Worm (Caenorhabditis elegans) whole organism, L4 larva: ENCODE data around the gene asp-1.
"Not testable (repeated sequence)": the region's sequence is repeated elsewhere in the genome, so short reads cannot be mapped to it uniquely, and the experiment has no call there.

Experiments used
- F44E2.7 ChIP-seq: fragments of 200-800 bp; sonication (Bioruptor generic); IDR thresholded peaks from 2 replicates; pipeline ENCODE4 v2.1.2; 2022; ENCODE audit warnings: missing genetic modification characterization, missing compliant biosample characterization
- T20F7.1 ChIP-seq: fragments of 200-800 bp; sonication (Bioruptor generic); optimal IDR thresholded peaks from 2 replicates; lab custom pipeline; 2018; ENCODE audit warnings: mild to moderate bottlenecking, missing genetic modification characterization, missing compliant biosample characterization
- T26A8.4 ChIP-seq: fragments of 200-800 bp; sonication (Bioruptor generic); IDR thresholded peaks from 2 replicates; pipeline ENCODE4 v1.3.6; 2022; ENCODE audit warnings: missing genetic modification characterization, missing compliant biosample characterization
- aha-1 ChIP-seq: fragments of 150-350 bp; peaks from one replicate; lab custom pipeline; 2014; ENCODE audit warnings: missing biosample characterization, missing genetic modification characterization
- aly-2 ChIP-seq: sonication (generic microtip); optimal IDR thresholded peaks from 2 replicates; lab custom pipeline; 2018; ENCODE audit warnings: missing biosample characterization, missing genetic modification characterization
- ceh-28 ChIP-seq: fragments of 150-350 bp; optimal IDR thresholded peaks from 2 replicates; lab custom pipeline; 2014; ENCODE audit warnings: missing biosample characterization, missing genetic modification reagents, missing genetic modification characterization
- ceh-32 ChIP-seq: sonication (generic microtip); optimal IDR thresholded peaks from 2 replicates; lab custom pipeline; 2016; ENCODE audit warnings: mild to moderate bottlenecking, missing genetic modification characterization, missing compliant biosample characterization; ENCODE audit not compliant: poor library complexity
- ceh-44 ChIP-seq: fragments of 200-800 bp; sonication (Bioruptor generic); IDR thresholded peaks from 2 replicates; pipeline ENCODE4 v1.3.6; 2022; ENCODE audit warnings: missing genetic modification reagents, missing genetic modification characterization, missing compliant biosample characterization
- dmd-6 ChIP-seq: fragments of 200-800 bp; sonication (Bioruptor generic); IDR thresholded peaks from 2 replicates; pipeline ENCODE4 v1.3.6; 2022; ENCODE audit warnings: missing genetic modification reagents, missing genetic modification characterization, missing compliant biosample characterization
- dve-1 ChIP-seq: sonication (generic microtip); optimal IDR thresholded peaks from 2 replicates; lab custom pipeline; 2017; ENCODE audit warnings: antibody characterized with exemption, mild to moderate bottlenecking, missing genetic modification characterization, missing compliant biosample characterization; ENCODE audit not compliant: insufficient read depth
- egl-27 ChIP-seq: sonication (generic microtip); optimal IDR thresholded peaks from 3 replicates; lab custom pipeline; 2017; ENCODE audit warnings: missing biosample characterization, missing genetic modification reagents, missing genetic modification characterization
- hif-1 ChIP-seq, 2 experiments: sonication (generic microtip); optimal IDR thresholded peaks; 2 replicates each; lab custom pipeline; 2016 to 2017; ENCODE audit warnings: missing compliant biosample characterization in 2 of 2, missing genetic modification characterization in 2 of 2, missing genetic modification reagents in 2 of 2, missing genotype in 2 of 2, mild to moderate bottlenecking in 1 of 2
- hmg-1.1 ChIP-seq: fragments of 200-800 bp; sonication (Bioruptor generic); IDR thresholded peaks from 2 replicates; pipeline ENCODE4 v1.3.6; 2022; ENCODE audit warnings: missing genetic modification reagents, missing genetic modification characterization, missing compliant biosample characterization
- lin-1 ChIP-seq: fragments of 200-800 bp; sonication (Bioruptor generic); IDR thresholded peaks from 2 replicates; pipeline ENCODE4 v1.3.6; 2022; ENCODE audit warnings: missing genetic modification reagents, missing genetic modification characterization, missing compliant biosample characterization
- lir-3 ChIP-seq: sonication (generic microtip); optimal IDR thresholded peaks from 2 replicates; lab custom pipeline; 2016; ENCODE audit warnings: mild to moderate bottlenecking, missing genetic modification characterization, missing compliant biosample characterization
- lsy-2 ChIP-seq, 2 experiments: fragments of 150-350 bp in 1 of 2; sonication (generic microtip) in 1 of 2; optimal IDR thresholded peaks; 2 replicates each; lab custom pipeline; 2014 to 2017; ENCODE audit warnings: missing biosample characterization in 2 of 2, missing genetic modification characterization in 2 of 2
- madf-9 ChIP-seq: fragments of 200-800 bp; sonication (Bioruptor generic); conservative IDR thresholded peaks from 2 replicates; pipeline ENCODE4 v1.3.6; 2022; ENCODE audit warnings: missing genetic modification reagents, missing genetic modification characterization, missing compliant biosample characterization
- mep-1 ChIP-seq: fragments of 150-350 bp; sonication (generic microtip); optimal IDR thresholded peaks from 3 replicates; lab custom pipeline; 2014; ENCODE audit warnings: missing biosample characterization, missing genetic modification characterization
- nhr-111 ChIP-seq: fragments of 200-800 bp; sonication (Bioruptor generic); optimal IDR thresholded peaks from 2 replicates; lab custom pipeline; 2018; ENCODE audit warnings: mild to moderate bottlenecking, missing genetic modification characterization, missing compliant biosample characterization
- nhr-25 ChIP-seq: sonication (generic microtip); optimal IDR thresholded peaks from 2 replicates; lab custom pipeline; 2017; ENCODE audit warnings: missing genetic modification characterization, mild to moderate bottlenecking, missing compliant biosample characterization, antibody characterized with exemption, moderate library complexity, borderline replicate concordance; ENCODE audit not compliant: insufficient read depth
- nhr-41 ChIP-seq: fragments of 200-800 bp; sonication (Bioruptor generic); IDR thresholded peaks from 2 replicates; pipeline ENCODE4 v1.3.6; 2022; ENCODE audit warnings: missing genetic modification reagents, missing genetic modification characterization, missing compliant biosample characterization
- nhr-48 ChIP-seq: sonication (generic microtip); optimal IDR thresholded peaks from 2 replicates; lab custom pipeline; 2016; ENCODE audit warnings: mild to moderate bottlenecking, missing genetic modification characterization, missing compliant biosample characterization
- sdz-12 ChIP-seq: fragments of 200-800 bp; sonication (Bioruptor generic); optimal IDR thresholded peaks from 2 replicates; lab custom pipeline; 2018; ENCODE audit warnings: mild to moderate bottlenecking, missing genetic modification characterization, missing compliant biosample characterization
- set-16 ChIP-seq: fragments of 200-800 bp; sonication (Bioruptor generic); IDR thresholded peaks from 2 replicates; pipeline ENCODE4 v1.3.6; 2022; ENCODE audit warnings: missing genetic modification reagents, missing genetic modification characterization, missing compliant biosample characterization
- spr-3 ChIP-seq: fragments of 200-800 bp; sonication (Bioruptor generic); optimal IDR thresholded peaks from 2 replicates; lab custom pipeline; 2018; ENCODE audit warnings: mild to moderate bottlenecking, missing genetic modification characterization, missing compliant biosample characterization
- unc-62 ChIP-seq, 3 experiments: fragments of 150-350 bp in 1 of 3; sonication (generic microtip); optimal IDR thresholded peaks in 2 of 3; peaks in 1 of 3; 1 replicate in 1 of 3; 2 replicates in 2 of 3; lab custom pipeline; 2014 to 2017; ENCODE audit warnings: missing biosample characterization in 3 of 3, missing genetic modification characterization in 3 of 3, missing genetic modification reagents in 3 of 3, missing genotype in 1 of 3
- ztf-11 ChIP-seq: fragments of 150-350 bp; optimal IDR thresholded peaks from 2 replicates; lab custom pipeline; 2014; ENCODE audit warnings: missing biosample characterization, missing genetic modification characterization

The asp-1 gene

ce11 chrV:19024683-19025082 is 25.9 kb downstream of the asp-1 start, which contains the start of gene Y39B6A.29:
TSS of gene Y39B6A.29 (minus strand) at chrV:19024783.
- TF ChIP-seq T26A8.4 (GFP tag; lab: Robert Waterston, UW): no peak
- no peak for TF ChIP-seq hif-1 (tag; optimal IDR thresholded peaks at IDR 0.05; lab: Kevin White, UChicago)
- TF ChIP-seq nhr-25 (tag; lab: Kevin White, UChicago): no peak

DNA sequence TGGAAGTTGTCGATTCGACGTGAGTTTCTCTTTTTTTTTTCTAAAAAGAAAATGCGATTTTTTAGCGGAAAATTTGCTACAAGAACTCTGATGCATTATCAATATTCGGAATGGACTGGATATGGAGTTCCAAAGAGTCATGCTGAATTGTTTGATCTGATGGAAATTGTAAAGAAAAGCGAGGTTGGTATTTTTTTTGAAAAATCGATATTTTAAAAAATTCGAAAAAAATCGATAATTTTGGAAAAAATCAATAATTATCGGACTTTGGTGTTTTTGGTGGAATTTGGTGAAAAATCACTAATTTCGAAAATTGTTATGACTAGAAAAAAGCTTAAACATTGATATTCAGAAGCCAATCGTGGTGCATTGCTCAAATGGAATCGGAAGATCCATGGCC is 31.3 kb downstream of the asp-1 start:
- TF ChIP-seq madf-9 (GFP tag; lab: Robert Waterston, UW): no peak
- peak; percentile 68 for TF ChIP-seq aha-1 (tag; lab: Kevin White, UChicago)
- TF ChIP-seq sdz-12 (GFP tag; lab: Kevin White, UChicago): no peak
- TF ChIP-seq ceh-28 (tag; lab: Kevin White, UChicago): peak; percentile 85
- no peak for TF ChIP-seq set-16
- no peak for TF ChIP-seq T20F7.1 (GFP tag; lab: Kevin White, UChicago)
- TF ChIP-seq spr-3 (GFP tag; lab: Kevin White, UChicago): no peak

DNA sequence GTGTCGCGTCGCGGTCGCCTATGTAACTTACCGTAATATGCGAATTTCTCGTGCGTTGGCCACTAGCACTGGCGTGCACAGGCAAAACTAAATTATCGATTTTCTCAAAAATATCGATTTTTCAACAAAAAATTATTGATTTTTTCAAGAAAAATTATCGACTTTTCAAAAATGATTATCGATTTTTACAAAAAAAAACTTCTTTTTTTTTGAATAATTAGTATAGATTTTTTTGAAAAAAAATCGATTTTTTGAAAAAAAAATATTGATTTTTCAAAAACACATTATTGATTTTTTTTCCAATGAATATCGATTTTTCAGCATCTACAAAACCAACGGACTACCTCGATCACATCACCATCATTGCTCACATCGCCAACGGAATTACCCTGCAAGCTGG is 35.6 kb downstream of the asp-1 start:
- peak; percentile 65 for TF ChIP-seq ceh-28 (tag; lab: Kevin White, UChicago)

DNA sequence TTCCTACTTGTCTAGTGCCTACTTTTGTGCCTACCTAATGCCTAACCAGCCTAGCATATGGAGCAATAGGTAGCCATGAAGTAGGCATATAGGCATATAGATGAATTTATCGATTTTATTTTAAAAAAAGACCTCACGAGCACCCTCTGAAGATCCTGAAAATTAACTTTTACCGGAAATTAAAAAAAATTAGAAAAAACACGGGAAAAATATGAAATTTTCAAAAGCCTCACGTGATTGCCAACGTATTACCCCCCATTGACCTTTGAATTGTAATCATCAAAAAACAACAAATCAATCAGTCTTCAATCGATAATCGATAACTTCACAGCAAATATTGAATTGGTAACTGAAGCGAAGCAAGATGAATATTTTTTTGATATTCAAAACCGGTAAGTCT is 36.3 kb downstream of the asp-1 start, which contains the start of gene Y39B6A.30:
Y39B6A.30 (plus strand) TSS at position 301 of the 400 bp plus-strand sequence.
- TF ChIP-seq lsy-2 (tag; optimal IDR thresholded peaks at IDR 0.05; lab: Kevin White, UChicago); egl-27 (tag; lab: Kevin White, UChicago); nhr-41 (GFP tag; lab: Robert Waterston, UW): not testable (repeated sequence)

DNA sequence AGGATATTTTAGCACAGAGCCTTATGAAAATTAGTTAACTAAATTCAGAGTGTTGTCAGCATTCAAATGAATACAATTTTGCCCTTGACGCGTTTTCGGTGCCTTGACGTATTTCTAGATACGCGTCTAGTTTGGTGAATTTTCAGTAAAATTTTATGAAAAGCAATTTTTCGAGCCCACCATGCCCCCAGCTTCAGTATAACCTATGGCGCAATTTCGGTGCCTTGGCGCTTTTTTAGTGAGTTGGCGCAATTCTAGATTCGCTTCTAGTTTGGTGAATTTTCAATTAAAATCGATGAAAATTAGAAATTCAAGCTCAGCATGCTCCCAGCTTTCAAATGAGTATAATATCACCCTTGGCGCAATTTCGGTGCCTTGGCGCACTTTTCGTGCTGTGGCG is 37.3 kb downstream of the asp-1 start:
- no peak for TF ChIP-seq dve-1
- no peak for TF ChIP-seq F44E2.7 (GFP tag; lab: Robert Waterston, UW)
- TF ChIP-seq mep-1 (tag; lab: Kevin White, UChicago): no peak
- TF ChIP-seq aha-1 (tag; lab: Kevin White, UChicago): peak; percentile 28
- TF ChIP-seq egl-27 (tag; lab: Kevin White, UChicago): no peak
- peak in 1 of 2 experiments; percentile 92 for TF ChIP-seq unc-62 (GFP tag; optimal IDR thresholded peaks at IDR 0.05 in 1 of 2; lab: Kevin White, UChicago)
- no peak for TF ChIP-seq unc-62 (tag; optimal IDR thresholded peaks at IDR 0.05; lab: Kevin White, UChicago)
- TF ChIP-seq nhr-111 (GFP tag; lab: Kevin White, UChicago): no peak
- TF ChIP-seq aly-2 (tag; lab: Kevin White, UChicago): no peak
- no peak for TF ChIP-seq ztf-11 (tag; lab: Kevin White, UChicago)
- TF ChIP-seq ceh-44 (GFP tag; lab: Robert Waterston, UW): no peak

DNA sequence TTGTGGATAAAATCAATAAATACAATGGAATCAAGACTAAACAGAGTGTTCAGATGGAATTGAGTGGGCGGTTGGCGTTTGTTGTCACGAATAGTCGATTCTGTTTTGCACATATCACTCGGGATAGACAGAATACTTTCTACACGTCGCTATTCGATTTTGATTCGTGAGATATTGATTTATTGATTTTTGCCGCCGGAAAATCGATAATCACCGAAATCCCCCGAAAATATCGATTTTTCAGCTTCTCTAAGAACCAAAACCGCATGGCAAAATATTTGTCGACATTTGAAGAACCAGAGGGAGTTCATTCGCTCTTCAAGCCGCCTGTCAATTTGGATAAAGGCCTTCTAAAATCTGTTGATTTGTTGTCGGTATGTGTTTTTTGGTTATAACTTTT is 40.1 kb downstream of the asp-1 start:
- TF ChIP-seq mep-1 (tag; lab: Kevin White, UChicago): no peak
- TF ChIP-seq lir-3: no peak
- TF ChIP-seq hmg-1.1 (GFP tag; lab: Robert Waterston, UW): no peak
- TF ChIP-seq nhr-48 (tag; lab: Kevin White, UChicago): no peak
- TF ChIP-seq dmd-6 (GFP tag; lab: Robert Waterston, UW): no peak
- TF ChIP-seq ceh-28 (tag; lab: Kevin White, UChicago): peak; percentile 97
- TF ChIP-seq aly-2 (tag; lab: Kevin White, UChicago): no peak
- no peak for TF ChIP-seq ceh-32 (tag; lab: Kevin White, UChicago)

- TF ChIP-seq lin-1 (GFP tag; lab: Robert Waterston, UW) (no peak), ceh-44 (GFP tag; lab: Robert Waterston, UW) (0 out of 2 replicates have a peak, but pooled peaks have one; percentile 5)
Measured at ce11 chrV:19001656-19002055, 48.9 kb downstream of the asp-1 start, which contains the start of gene Y39B6A.33. TSS of gene Y39B6A.33 (plus strand) at chrV:19001956.
